Worm (Caenorhabditis elegans): Measurements from ENCODE around the gene gcc-1.

Gene gcc-1

ce11 chrX:3184649-3185048, 24.9 kb downstream of the gcc-1 start:
- no peak for TF ChIP-seq die-1 (tag; optimal IDR thresholded peaks at IDR 0.05)

- TF ChIP-seq ztf-25 (GFP tag; IDR thresholded peaks at IDR 0.05): no peak
- TF ChIP-seq ceh-79 (tag; optimal IDR thresholded peaks at IDR 0.05): no peak
- no peak for TF ChIP-seq mes-4 (tag; optimal IDR thresholded peaks at IDR 0.05)
- TF ChIP-seq efl-1 (GFP tag; optimal IDR thresholded peaks at IDR 0.05): no peak
- no peak for TF ChIP-seq B0035.1 (tag; optimal IDR thresholded peaks at IDR 0.05)
- TF ChIP-seq F57A8.1 (GFP tag; optimal IDR thresholded peaks at IDR 0.05): no peak
- TF ChIP-seq aptf-3 (GFP tag; IDR thresholded peaks at IDR 0.05): no peak
- no peak for TF ChIP-seq bed-1 (GFP tag; IDR thresholded peaks at IDR 0.05)
- TF ChIP-seq F55B11.4 (tag; optimal IDR thresholded peaks at IDR 0.05; ENCODE audit: borderline replicate concordance, insufficient read depth): no peak
- TF ChIP-seq lin-35 (GFP tag; optimal IDR thresholded peaks at IDR 0.05): no peak
- no peak for TF ChIP-seq hsf-1 (GFP tag; IDR thresholded peaks at IDR 0.05)
Observed at ce11 chrX:3190193-3190592, 30.5 kb downstream of the gcc-1 start.

- TF ChIP-seq ZK185.1 (tag; optimal IDR thresholded peaks at IDR 0.05; ENCODE audit: poor library complexity, severe bottlenecking): no peak
- TF ChIP-seq gei-17 (GFP tag; optimal IDR thresholded peaks at IDR 0.05): no peak
- TF ChIP-seq K12H6.12 (tag; optimal IDR thresholded peaks at IDR 0.05): peak; percentile 29
- no peak for TF ChIP-seq bed-2 (GFP tag; IDR thresholded peaks at IDR 0.05)
- no peak for TF ChIP-seq K11D2.4 (GFP tag; IDR thresholded peaks at IDR 0.05)
- TF ChIP-seq ztf-26 (tag; optimal IDR thresholded peaks at IDR 0.05): no peak
- no peak for TF ChIP-seq C17E4.6 (GFP tag; IDR thresholded peaks at IDR 0.05)
- TF ChIP-seq zfh-2 (GFP tag; conservative IDR thresholded peaks at IDR 0.05): peak; percentile 20; the same call in 1 of the 2 replicates
- TF ChIP-seq nhr-90 (tag; optimal IDR thresholded peaks at IDR 0.05): no peak
- TF ChIP-seq ets-4 (GFP tag; optimal IDR thresholded peaks at IDR 0.05): no peak
- no peak for TF ChIP-seq zim-3 (tag; optimal IDR thresholded peaks at IDR 0.05)
- no peak for TF ChIP-seq F39B2.1 (GFP tag; IDR thresholded peaks at IDR 0.05)
- no peak for TF ChIP-seq tlf-1 (GFP tag; optimal IDR thresholded peaks at IDR 0.05)
- TF ChIP-seq B0019.2 (GFP tag; conservative IDR thresholded peaks at IDR 0.05): no peak
- no peak for TF ChIP-seq ceh-27 (GFP tag; optimal IDR thresholded peaks at IDR 0.05)
Observed at ce11 chrX:3191353-3192065, 31.8 kb downstream of the gcc-1 start.

- TF ChIP-seq zfh-2 (GFP tag; conservative IDR thresholded peaks at IDR 0.05): peak; percentile 80
- no peak for TF ChIP-seq mcd-1 (GFP tag; IDR thresholded peaks at IDR 0.05)
Observed at ce11 chrX:3197319-3197718, 37.6 kb downstream of the gcc-1 start.

ce11 chrX:3199249-3199648, 39.5 kb downstream of the gcc-1 start, which contains the start of gene fax-1:
fax-1 (minus strand) TSS chrX:3199349.
- TF ChIP-seq hsf-1 (GFP tag; IDR thresholded peaks at IDR 0.05) (no peak), zfh-2 (GFP tag; conservative IDR thresholded peaks at IDR 0.05) (0 out of 2 replicates have a peak, but pooled peaks have one; percentile 8), ccch-3 (GFP tag; optimal IDR thresholded peaks at IDR 0.05) (no peak)

- TF ChIP-seq ztf-18 (tag; optimal IDR thresholded peaks at IDR 0.05): no peak
Observed at ce11 chrX:3202350-3202749, 42.6 kb downstream of the gcc-1 start.
